Worm (Caenorhabditis elegans) whole organism, L4/young adult: ENCODE measurements around the gene fbxb-115.

ENCODE experiments used
- W03F9.2 ChIP-seq: fragments of 150-350 bp; optimal IDR thresholded peaks from 2 replicates; lab custom pipeline; 2014; ENCODE audit warnings: missing biosample characterization, missing genetic modification characterization
- dao-5 ChIP-seq: sonication (generic microtip); optimal IDR thresholded peaks from 2 replicates; lab custom pipeline; 2016; ENCODE audit warnings: missing genotype, missing genetic modification characterization, moderate library complexity, missing compliant biosample characterization
- him-1 ChIP-seq: sonication (generic microtip); optimal IDR thresholded peaks from 2 replicates; lab custom pipeline; 2016; ENCODE audit warnings: missing genotype, missing genetic modification reagents, missing genetic modification characterization, missing compliant biosample characterization

The fbxb-115 gene

ce11 chrV:19201190-19201589 lies 38.8 kb downstream of the fbxb-115 start:
- no peak for TF ChIP-seq him-1 (tag; lab: Kevin White, UChicago)
- TF ChIP-seq dao-5 (tag; lab: Kevin White, UChicago), result no peak
- no peak for TF ChIP-seq W03F9.2 (tag; lab: Kevin White, UChicago)

ce11 chrV:19189963-19190597 lies 49.9 kb downstream of the fbxb-115 start, which contains the start of the genes Y39B6A.3 and pph-5:
Gene Y39B6A.3 (minus strand): TSS chrV:19190013.
Gene pph-5 (plus strand): TSS chrV:19190547.
- TF ChIP-seq dao-5 (tag; lab: Kevin White, UChicago) (no peak), him-1 (tag; lab: Kevin White, UChicago) (no peak), W03F9.2 (tag; lab: Kevin White, UChicago) (no peak)
